Fruit fly (Drosophila melanogaster): ENCODE data around the gene Rsph9.

The Rsph9 gene

DNA sequence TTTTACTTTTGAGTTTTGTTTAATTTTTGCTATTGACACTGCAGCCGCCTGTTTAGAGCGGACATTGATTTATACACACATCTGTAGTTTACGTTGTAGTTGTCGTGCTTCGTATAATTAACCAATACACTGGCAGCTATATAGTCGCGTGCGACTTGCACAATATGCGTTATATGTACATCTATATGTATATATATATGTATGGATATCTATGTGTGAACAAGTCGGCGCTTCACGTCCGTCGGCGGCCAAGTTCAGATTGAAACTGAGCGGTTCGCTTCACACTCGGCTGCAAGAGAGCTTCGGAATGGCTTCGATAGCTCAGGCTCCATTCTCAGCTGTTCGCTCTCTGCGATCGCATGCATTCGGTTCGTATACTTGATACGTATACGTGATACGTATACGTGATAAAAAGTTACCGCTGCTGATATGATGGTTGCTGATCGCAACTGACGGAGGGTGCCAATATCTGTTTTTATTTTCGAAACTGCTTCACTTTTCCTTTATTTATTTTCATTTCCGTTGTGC lies 15.6 kb upstream of the Rsph9 start (continued):
- TF ChIP-seq lmd (GFP tag; IDR thresholded peaks at IDR 0.05) (no peak), CG12155 (GFP tag; optimal IDR thresholded peaks at IDR 0.05) (no peak), CG11093 (GFP tag; IDR thresholded peaks at IDR 0.05) (0 out of 3 replicates have a peak, but pooled peaks have one; percentile 12), CG4404 (GFP tag; IDR thresholded peaks at IDR 0.05) (no peak), Nf-YB (GFP tag; optimal IDR thresholded peaks at IDR 0.05) (no peak), bbx (GFP tag; IDR thresholded peaks at IDR 0.05; ENCODE audit: partially characterized antibody) (peak; percentile 52; the same call in 1 of the 2 replicates), CG11696 (GFP tag; IDR thresholded peaks at IDR 0.05) (no peak), fd96Cb (tag; optimal IDR thresholded peaks at IDR 0.05) (no peak), E2f1 (GFP tag; IDR thresholded peaks at IDR 0.05) (no peak), sna (GFP tag; IDR thresholded peaks at IDR 0.05; ENCODE audit: partially characterized antibody) (peak; percentile 48; the same call in 1 of the 2 replicates), Ptx1 (GFP tag; IDR thresholded peaks at IDR 0.05) (no peak), cas (GFP tag; IDR thresholded peaks at IDR 0.05) (no peak), CG7372 (GFP tag; IDR thresholded peaks at IDR 0.05) (peak; percentile 90), sr (GFP tag; IDR thresholded peaks at IDR 0.05) (no peak), CG4820 (GFP tag; optimal IDR thresholded peaks at IDR 0.05) (no peak), Dek (tag; optimal IDR thresholded peaks at IDR 0.05) (no peak), stc (GFP tag; IDR thresholded peaks at IDR 0.05) (no peak), Opbp (GFP tag; IDR thresholded peaks at IDR 0.05; ENCODE audit: partially characterized antibody) (no peak), gro (GFP tag; optimal IDR thresholded peaks at IDR 0.05) (no peak), vvl (GFP tag; IDR thresholded peaks at IDR 0.05) (peak; percentile 75), Dad (GFP tag; optimal IDR thresholded peaks at IDR 0.05) (no peak), YL-1 (GFP tag; optimal IDR thresholded peaks at IDR 0.05) (no peak), CG10462 (GFP tag; optimal IDR thresholded peaks at IDR 0.05) (no peak), CG13287 (GFP tag; IDR thresholded peaks at IDR 0.05; ENCODE audit: partially characterized antibody) (peak; percentile 44; the same call in 1 of the 2 replicates), Mrtf (GFP tag; IDR thresholded peaks at IDR 0.05) (no peak), salm (tag; optimal IDR thresholded peaks at IDR 0.05) (no peak), CG8359 (GFP tag; optimal IDR thresholded peaks at IDR 0.05; ENCODE audit: borderline replicate concordance) (no peak), CG12236 (GFP tag; optimal IDR thresholded peaks at IDR 0.05) (no peak), prd (optimal IDR thresholded peaks at IDR 0.05) (no peak), prd (GFP tag; IDR thresholded peaks at IDR 0.05) (no peak), sd (tag; optimal IDR thresholded peaks at IDR 0.05) (peak; percentile 10), cad (GFP tag; optimal IDR thresholded peaks at IDR 0.05) (no peak), CG34376 (GFP tag; optimal IDR thresholded peaks at IDR 0.05) (no peak), sob (GFP tag; IDR thresholded peaks at IDR 0.05) (peak; percentile 43; the same call in 1 of the 2 replicates), tin (GFP tag; optimal IDR thresholded peaks at IDR 0.05) (no peak), Gug (GFP tag; IDR thresholded peaks at IDR 0.05) (no peak), BEAF-32 (GFP tag; optimal IDR thresholded peaks at IDR 0.05) (no peak), CG7963 (GFP tag; IDR thresholded peaks at IDR 0.05; ENCODE audit: partially characterized antibody) (no peak), CG3726 (GFP tag; IDR thresholded peaks at IDR 0.05) (no peak), Neu2 (GFP tag; optimal IDR thresholded peaks at IDR 0.05; ENCODE audit: borderline replicate concordance) (no peak), Pdp1 (GFP tag; optimal IDR thresholded peaks at IDR 0.05) (peak in 1 of 2 experiments; percentile 53), CG6765 (GFP tag; optimal IDR thresholded peaks at IDR 0.05) (no peak), Max (GFP tag; optimal IDR thresholded peaks at IDR 0.05) (no peak), Taf1 (GFP tag; IDR thresholded peaks at IDR 0.05) (0 out of 2 replicates have a peak, but pooled peaks have one; percentile 25), gsb (GFP tag; IDR thresholded peaks at IDR 0.05) (no peak), trem (tag; optimal IDR thresholded peaks at IDR 0.05) (no peak), CG17361 (GFP tag; IDR thresholded peaks at IDR 0.05) (no peak), jumu (GFP tag; optimal IDR thresholded peaks at IDR 0.05) (no peak), Fer1 (GFP tag; optimal IDR thresholded peaks at IDR 0.05) (peak; percentile 22), HmgZ (tag; optimal IDR thresholded peaks at IDR 0.05) (peak; percentile 21), ara (GFP tag; IDR thresholded peaks at IDR 0.05) (no peak)
